Worm (Caenorhabditis elegans) whole organism, L4 larva: ENCODE data around the gene W03H9.1.

Experiments used
- F49E8.2 ChIP-seq: sonication (generic microtip); optimal IDR thresholded peaks from 2 replicates; lab custom pipeline; 2016; ENCODE audit warnings: missing compliant biosample characterization, mild to moderate bottlenecking, missing genetic modification characterization, borderline replicate concordance
- ama-1 ChIP-seq: fragments of 150-350 bp; optimal IDR thresholded peaks from 2 replicates; lab custom pipeline; 2014; ENCODE audit warnings: inconsistent platforms, mixed read lengths
- daf-12 ChIP-seq: fragments of 150-350 bp; optimal IDR thresholded peaks from 2 replicates; lab custom pipeline; 2014; ENCODE audit warnings: missing biosample characterization, missing genetic modification reagents, missing genetic modification characterization
- fkh-10 ChIP-seq: fragments of 150-350 bp; optimal IDR thresholded peaks from 2 replicates; lab custom pipeline; 2014; ENCODE audit warnings: missing biosample characterization, missing genetic modification reagents, missing genetic modification characterization
- hmg-1.1 ChIP-seq: fragments of 200-800 bp; sonication (Bioruptor generic); IDR thresholded peaks from 2 replicates; pipeline ENCODE4 v1.3.6; 2022; ENCODE audit warnings: missing genetic modification reagents, missing genetic modification characterization, missing compliant biosample characterization
- jun-1 ChIP-seq: fragments of 150-350 bp; optimal IDR thresholded peaks from 2 replicates; lab custom pipeline; 2014; ENCODE audit warnings: missing biosample characterization, missing genetic modification reagents, missing genetic modification characterization
- mes-2 ChIP-seq: sonication (generic microtip); optimal IDR thresholded peaks from 2 replicates; lab custom pipeline; 2016; ENCODE audit warnings: missing genotype, mild to moderate bottlenecking, missing genetic modification characterization, missing compliant biosample characterization; ENCODE audit not compliant: poor library complexity, severe bottlenecking
- nhr-10 ChIP-seq: fragments of 150-350 bp; optimal IDR thresholded peaks from 2 replicates; lab custom pipeline; 2014; ENCODE audit warnings: missing biosample characterization, missing genetic modification characterization
- nhr-28 ChIP-seq: fragments of 150-350 bp; optimal IDR thresholded peaks from 2 replicates; lab custom pipeline; 2014; ENCODE audit warnings: missing biosample characterization, missing genetic modification characterization
- unc-130 ChIP-seq: sonication (generic microtip); optimal IDR thresholded peaks from 2 replicates; lab custom pipeline; 2016; ENCODE audit warnings: missing genetic modification reagents, missing genetic modification characterization, missing compliant biosample characterization

- TF ChIP-seq jun-1 (no peak), F49E8.2 (tag; lab: Kevin White, UChicago) (no peak), ama-1 (lab: Kevin White, UChicago) (no peak), daf-12 (tag; lab: Kevin White, UChicago) (no peak), nhr-28 (no peak), nhr-10 (tag; lab: Kevin White, UChicago) (no peak), fkh-10 (GFP tag; lab: Kevin White, UChicago) (no peak), mes-2 (tag; lab: Kevin White, UChicago) (no peak), hmg-1.1 (GFP tag; lab: Robert Waterston, UW) (no peak), unc-130 (GFP tag; lab: Kevin White, UChicago) (no peak)
These were observed 43.8 kb downstream of the W03H9.1 start for ce11 chrII:14106164-14106563.
